Fruit fly (Drosophila melanogaster) whole organism, embryonic: ENCODE results near the gene Usp10.

Experiments
- CG10267 ChIP-seq: fragments of 200-800 bp; sonication (Bioruptor generic); optimal IDR thresholded peaks from 2 replicates; lab custom pipeline; 2018; ENCODE audit warnings: missing biosample characterization, mild to moderate bottlenecking, missing genetic modification characterization, moderate library complexity
- CG10366 ChIP-seq: fragments of 200-800 bp; sonication (Bioruptor generic); IDR thresholded peaks from 2 replicates; pipeline ENCODE4 v1.3.6; 2022; ENCODE audit warnings: missing biosample characterization, missing genetic modification characterization
- CG11085 ChIP-seq: fragments of 200-800 bp; sonication (Bioruptor generic); IDR thresholded peaks from 2 replicates; pipeline ENCODE4 v1.3.6; 2022; ENCODE audit warnings: missing biosample characterization, missing genetic modification characterization
- CG11504 ChIP-seq: fragments of 200-800 bp; sonication (Bioruptor generic); optimal IDR thresholded peaks from 3 replicates; lab custom pipeline; 2019; ENCODE audit warnings: missing biosample characterization, mild to moderate bottlenecking, missing genetic modification characterization, moderate library complexity
- CG11695 ChIP-seq: fragments of 200-800 bp; sonication (Bioruptor generic); IDR thresholded peaks from 3 replicates; pipeline ENCODE4 v1.3.6; 2022; ENCODE audit warnings: missing biosample characterization, missing genetic modification characterization
- CG12104 ChIP-seq: fragments of 200-800 bp; sonication (Bioruptor generic); optimal IDR thresholded peaks from 3 replicates; lab custom pipeline; 2016; ENCODE audit warnings: missing biosample characterization, missing genetic modification characterization
- CG12299 ChIP-seq: fragments of 200-800 bp; sonication (Bioruptor generic); optimal IDR thresholded peaks from 2 replicates; lab custom pipeline; 2018; ENCODE audit warnings: missing biosample characterization, mild to moderate bottlenecking, missing genetic modification characterization
- CG15696 ChIP-seq: fragments of 200-800 bp; sonication (Bioruptor generic); optimal IDR thresholded peaks from 2 replicates; lab custom pipeline; 2019; ENCODE audit warnings: missing biosample characterization, mild to moderate bottlenecking, missing genetic modification characterization, moderate library complexity
- CG1792 ChIP-seq: fragments of 200-800 bp; sonication (Bioruptor generic); optimal IDR thresholded peaks from 2 replicates; lab custom pipeline; 2016; ENCODE audit warnings: missing biosample characterization, missing genetic modification characterization
- CG2116 ChIP-seq: fragments of 200-800 bp; sonication (Bioruptor generic); optimal IDR thresholded peaks from 3 replicates; lab custom pipeline; 2018; ENCODE audit warnings: missing biosample characterization, mild to moderate bottlenecking, missing genetic modification characterization
- CG33557 ChIP-seq: fragments of 200-800 bp; sonication (Bioruptor generic); optimal IDR thresholded peaks from 2 replicates; lab custom pipeline; 2019; ENCODE audit warnings: missing biosample characterization, mild to moderate bottlenecking, missing genetic modification characterization, moderate library complexity
- CG34422 ChIP-seq: fragments of 200-800 bp; sonication (Bioruptor generic); IDR thresholded peaks from 3 replicates; pipeline ENCODE4 v1.3.6; 2022; ENCODE audit warnings: missing biosample characterization, missing genetic modification characterization
- CG6791 ChIP-seq: fragments of 200-800 bp; sonication (Bioruptor generic); IDR thresholded peaks from 3 replicates; pipeline ENCODE4 v1.3.6; 2022; ENCODE audit warnings: missing biosample characterization, missing genetic modification characterization; ENCODE audit not compliant: partially characterized antibody
- CG6813 ChIP-seq: fragments of 200-800 bp; sonication (Bioruptor generic); optimal IDR thresholded peaks from 2 replicates; lab custom pipeline; 2017; ENCODE audit warnings: missing biosample characterization, missing genetic modification characterization, mild to moderate bottlenecking, moderate library complexity, missing genetic modification reagents
- CG7786 ChIP-seq: fragments of 200-800 bp; sonication (Bioruptor generic); optimal IDR thresholded peaks from 2 replicates; lab custom pipeline; 2016; ENCODE audit warnings: missing biosample characterization, missing genetic modification characterization
- CG9215 ChIP-seq: fragments of 200-800 bp; sonication (Bioruptor generic); IDR thresholded peaks from 2 replicates; pipeline ENCODE4 v1.3.6; 2022; ENCODE audit warnings: missing biosample characterization, missing genetic modification characterization
- CG9817 ChIP-seq: fragments of 200-800 bp; sonication (Bioruptor generic); optimal IDR thresholded peaks from 2 replicates; lab custom pipeline; 2018; ENCODE audit warnings: missing biosample characterization, mild to moderate bottlenecking, missing genetic modification characterization, moderate library complexity
- Chrac-16 ChIP-seq: fragments of 200-800 bp; sonication (Bioruptor generic); optimal IDR thresholded peaks from 3 replicates; lab custom pipeline; 2016; ENCODE audit warnings: missing biosample characterization, missing genetic modification characterization
- D19B ChIP-seq: fragments of 200-800 bp; sonication (Bioruptor generic); optimal IDR thresholded peaks from 2 replicates; lab custom pipeline; 2017; ENCODE audit warnings: missing biosample characterization, mild to moderate bottlenecking, missing genetic modification characterization
- Dll ChIP-seq: fragments of 200-800 bp; sonication (Bioruptor generic); IDR thresholded peaks from 4 replicates; pipeline ENCODE4 v1.3.6; 2022; ENCODE audit warnings: missing biosample characterization, missing genetic modification characterization; ENCODE audit not compliant: partially characterized antibody
- Doc2 ChIP-seq: fragments of 200-800 bp; sonication (Bioruptor generic); IDR thresholded peaks from 2 replicates; pipeline ENCODE4 v1.3.6; 2022; ENCODE audit warnings: missing biosample characterization, missing genetic modification characterization
- Elba2 ChIP-seq: fragments of 200-800 bp; sonication (Bioruptor generic); optimal IDR thresholded peaks from 3 replicates; lab custom pipeline; 2016; ENCODE audit warnings: missing biosample characterization, missing genetic modification characterization
- Hey ChIP-seq: fragments of 200-800 bp; sonication (Bioruptor generic); optimal IDR thresholded peaks from 3 replicates; lab custom pipeline; 2018; ENCODE audit warnings: missing biosample characterization, mild to moderate bottlenecking, missing genetic modification characterization
- HmgD ChIP-seq: fragments of 200-800 bp; sonication (Bioruptor generic); optimal IDR thresholded peaks from 3 replicates; lab custom pipeline; 2016; ENCODE audit warnings: missing biosample characterization, missing genetic modification characterization
- Hr3 ChIP-seq: fragments of 200-800 bp; sonication (Bioruptor generic); optimal IDR thresholded peaks from 3 replicates; lab custom pipeline; 2016; ENCODE audit warnings: missing biosample characterization, missing genetic modification characterization
- PHDP ChIP-seq: fragments of 200-800 bp; sonication (Bioruptor generic); optimal IDR thresholded peaks from 3 replicates; lab custom pipeline; 2018; ENCODE audit warnings: missing biosample characterization, mild to moderate bottlenecking, missing genetic modification characterization, moderate library complexity
- Ravus ChIP-seq: fragments of 200-800 bp; sonication (Bioruptor generic); IDR thresholded peaks from 2 replicates; pipeline ENCODE4 v1.3.6; 2022; ENCODE audit warnings: missing biosample characterization, missing genetic modification characterization
- Side ChIP-seq: fragments of 200-800 bp; sonication (Bioruptor generic); optimal IDR thresholded peaks from 2 replicates; lab custom pipeline; 2016; ENCODE audit warnings: missing biosample characterization, missing genetic modification characterization
- Sin3A ChIP-seq: fragments of >200 bp; optimal IDR thresholded peaks from 2 replicates; lab custom pipeline; 2018
- Six4 ChIP-seq: fragments of 200-800 bp; sonication (Bioruptor generic); optimal IDR thresholded peaks from 2 replicates; lab custom pipeline; 2016; ENCODE audit warnings: missing biosample characterization, missing genetic modification characterization
- Spps ChIP-seq: fragments of 200-800 bp; sonication (Bioruptor generic); optimal IDR thresholded peaks from 2 replicates; lab custom pipeline; 2018; ENCODE audit warnings: missing biosample characterization, mild to moderate bottlenecking, missing genetic modification characterization
- amos ChIP-seq: fragments of 200-800 bp; sonication (Bioruptor generic); IDR thresholded peaks from 2 replicates; pipeline ENCODE4 v1.3.6; 2022; ENCODE audit warnings: missing biosample characterization, missing genetic modification characterization; ENCODE audit not compliant: partially characterized antibody
- aop ChIP-seq: fragments of 200-800 bp; sonication (Bioruptor generic); IDR thresholded peaks from 2 replicates; pipeline ENCODE4 v1.3.6; 2022; ENCODE audit warnings: missing biosample characterization, missing genetic modification characterization
- bsh ChIP-seq, 2 experiments: fragments of 200-800 bp; sonication (Bioruptor generic); optimal IDR thresholded peaks; 2 replicates each; lab custom pipeline; 2017 to 2018; ENCODE audit warnings: mild to moderate bottlenecking in 2 of 2, missing biosample characterization in 2 of 2, missing genetic modification characterization in 2 of 2, moderate library complexity in 1 of 2
- dan ChIP-seq: fragments of 200-800 bp; sonication (Bioruptor generic); IDR thresholded peaks from 2 replicates; pipeline ENCODE4 v1.3.6; 2022; ENCODE audit warnings: missing biosample characterization, missing genetic modification characterization
- dati ChIP-seq: fragments of 200-800 bp; sonication (Bioruptor generic); IDR thresholded peaks from 2 replicates; pipeline ENCODE4 v1.3.6; 2022; ENCODE audit warnings: missing biosample characterization, missing genetic modification characterization
- dm ChIP-seq: fragments of 200-800 bp; sonication (Bioruptor generic); optimal IDR thresholded peaks from 3 replicates; lab custom pipeline; 2016; ENCODE audit warnings: missing biosample characterization, missing genetic modification characterization
- eve ChIP-seq, 2 experiments: fragments of >200 bp; optimal IDR thresholded peaks; 2 replicates each; lab custom pipeline; 2017; ENCODE audit warnings: missing biosample characterization in 2 of 2, missing genetic modification characterization in 2 of 2
- gcm2 ChIP-seq: fragments of 200-800 bp; sonication (Bioruptor generic); optimal IDR thresholded peaks from 2 replicates; lab custom pipeline; 2016; ENCODE audit warnings: missing biosample characterization, missing genetic modification characterization
- hth ChIP-seq: fragments of >200 bp; optimal IDR thresholded peaks from 2 replicates; lab custom pipeline; 2017; ENCODE audit warnings: inconsistent platforms
- mirr ChIP-seq: fragments of 200-800 bp; sonication (Bioruptor generic); optimal IDR thresholded peaks from 3 replicates; lab custom pipeline; 2018; ENCODE audit warnings: missing biosample characterization, mild to moderate bottlenecking, missing genetic modification characterization
- nau ChIP-seq: fragments of 200-800 bp; sonication (Bioruptor generic); optimal IDR thresholded peaks from 3 replicates; lab custom pipeline; 2017; ENCODE audit warnings: missing biosample characterization, mild to moderate bottlenecking, missing genetic modification characterization, missing genetic modification reagents
- org-1 ChIP-seq: fragments of 200-800 bp; sonication (Bioruptor generic); optimal IDR thresholded peaks from 2 replicates; lab custom pipeline; 2017; ENCODE audit warnings: missing biosample characterization, missing genetic modification characterization
- p53 ChIP-seq: fragments of 200-800 bp; sonication (Bioruptor generic); optimal IDR thresholded peaks from 2 replicates; lab custom pipeline; 2016; ENCODE audit warnings: missing biosample characterization, missing genetic modification characterization
- pb ChIP-seq: fragments of 200-800 bp; sonication (Bioruptor generic); optimal IDR thresholded peaks from 3 replicates; lab custom pipeline; 2016; ENCODE audit warnings: missing biosample characterization, missing genetic modification characterization
- phol ChIP-seq: fragments of 200-800 bp; sonication (Bioruptor generic); optimal IDR thresholded peaks from 3 replicates; lab custom pipeline; 2018; ENCODE audit warnings: missing biosample characterization, mild to moderate bottlenecking, missing genetic modification characterization, moderate library complexity
- rib ChIP-seq: fragments of 200-800 bp; sonication (Bioruptor generic); IDR thresholded peaks from 2 replicates; pipeline ENCODE4 v1.3.6; 2022; ENCODE audit warnings: missing biosample characterization, missing genetic modification characterization
- scrt ChIP-seq: fragments of 200-800 bp; sonication (Bioruptor generic); optimal IDR thresholded peaks from 2 replicates; lab custom pipeline; 2018; ENCODE audit warnings: missing biosample characterization, mild to moderate bottlenecking, missing genetic modification characterization, moderate library complexity
- sens ChIP-seq: fragments of 200-800 bp; sonication (Bioruptor generic); peaks from one replicate; lab custom pipeline; 2016; ENCODE audit warnings: missing biosample characterization, missing genetic modification characterization
- sna ChIP-seq: fragments of 200-800 bp; sonication (Bioruptor generic); IDR thresholded peaks from 2 replicates; pipeline ENCODE4 v1.3.6; 2022; ENCODE audit warnings: missing biosample characterization, missing genetic modification characterization; ENCODE audit not compliant: partially characterized antibody
- twi ChIP-seq: fragments of 200-800 bp; optimal IDR thresholded peaks from 2 replicates; lab custom pipeline; 2019; ENCODE audit warnings: missing biosample characterization, mild to moderate bottlenecking, missing genetic modification characterization, moderate library complexity
- vfl ChIP-seq: fragments of 200-800 bp; sonication (Bioruptor generic); optimal IDR thresholded peaks from 2 replicates; lab custom pipeline; 2016; ENCODE audit warnings: missing biosample characterization, missing genetic modification characterization

Usp10 gene

DNA sequence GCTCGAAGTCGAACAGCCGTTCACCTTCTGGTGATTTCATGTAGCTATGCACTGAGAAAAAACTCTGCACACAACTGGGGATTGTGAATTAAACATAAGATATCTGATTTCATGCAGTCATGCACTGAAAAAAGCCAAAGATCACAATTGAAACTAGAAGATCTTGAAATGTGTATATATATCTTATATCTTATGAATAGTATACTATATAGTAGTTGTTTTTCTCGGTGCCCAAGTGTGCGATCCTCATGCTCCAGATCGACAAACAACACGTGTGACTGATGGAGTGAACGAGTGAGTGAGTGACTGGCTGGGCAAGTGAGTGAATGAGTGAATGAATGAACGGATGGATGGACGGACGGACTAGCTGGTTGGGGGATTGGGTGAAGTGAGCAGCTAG is 49.7 kb upstream of the Usp10 start (continued):
- TF ChIP-seq CG9817 (tag; lab: Kevin White, UChicago) (peak; percentile 33), CG11504 (tag; lab: Kevin White, UChicago) (peak; percentile 87), Sin3A (lab: Kevin White, UChicago) (no peak), aop (GFP tag; lab: Robert Waterston, UW) (peak; percentile 72), sna (GFP tag; lab: Robert Waterston, UW) (no peak), CG6813 (GFP tag; lab: Kevin White, UChicago) (peak; percentile 67), Spps (tag; lab: Kevin White, UChicago) (peak; percentile 60), HmgD (GFP tag; lab: Kevin White, UChicago) (no peak), CG2116 (peak; percentile 10), pb (GFP tag; lab: Kevin White, UChicago) (no peak), eve (GFP tag; optimal IDR thresholded peaks at IDR 0.05; lab: Kevin White, UChicago) (no peak), scrt (no peak), amos (GFP tag; lab: Robert Waterston, UW) (no peak), Six4 (peak; percentile 77), gcm2 (GFP tag; lab: Kevin White, UChicago) (no peak), dm (peak; percentile 14), CG34422 (GFP tag; lab: Robert Waterston, UW) (peak; percentile 60; the same call in 1 of the 3 replicates), org-1 (GFP tag; lab: Kevin White, UChicago) (peak; percentile 74), dan (GFP tag; lab: Robert Waterston, UW) (peak; percentile 31; the same call in 1 of the 2 replicates), D19B (GFP tag; lab: Kevin White, UChicago) (peak; percentile 30), Doc2 (GFP tag; lab: Robert Waterston, UW) (no peak), Dll (no peak), p53 (GFP tag; lab: Kevin White, UChicago) (no peak), CG33557 (GFP tag; lab: Kevin White, UChicago) (no peak), Elba2 (GFP tag; lab: Kevin White, UChicago) (no peak), CG11085 (no peak), CG15696 (peak; percentile 68), nau (GFP tag; lab: Kevin White, UChicago) (peak; percentile 76), PHDP (tag; lab: Kevin White, UChicago) (peak; percentile 74), CG11695 (GFP tag; lab: Robert Waterston, UW) (peak; percentile 66; the same call in 2 of the 3 replicates), CG6791 (GFP tag; lab: Robert Waterston, UW) (no peak), CG10366 (GFP tag; lab: Robert Waterston, UW) (peak; percentile 33), Hr3 (GFP tag; lab: Kevin White, UChicago) (peak; percentile 53), CG9215 (GFP tag; lab: Robert Waterston, UW) (peak; percentile 48; the same call in 1 of the 2 replicates), Ravus (no peak; the same call in 1 of the 2 replicates), CG7786 (no peak), Chrac-16 (GFP tag; lab: Kevin White, UChicago) (peak; percentile 49), hth (no peak), Hey (tag; lab: Kevin White, UChicago) (no peak), dati (GFP tag; lab: Robert Waterston, UW) (no peak), CG12104 (GFP tag; lab: Kevin White, UChicago) (peak; percentile 48), CG10267 (tag; lab: Kevin White, UChicago) (peak; percentile 59), twi (tag; lab: Kevin White, UChicago) (peak; percentile 82), phol (tag; lab: Kevin White, UChicago) (peak; percentile 84), rib (GFP tag; lab: Robert Waterston, UW) (0 out of 2 replicates have a peak, but pooled peaks have one; percentile 36), Side (GFP tag; lab: Kevin White, UChicago) (no peak), CG1792 (GFP tag; lab: Kevin White, UChicago) (no peak), sens (GFP tag; lab: Kevin White, UChicago) (peak; percentile 95), bsh (GFP tag; optimal IDR thresholded peaks at IDR 0.05; lab: Kevin White, UChicago) (peak; percentile 22 to 78), mirr (GFP tag; lab: Kevin White, UChicago) (no peak), vfl (GFP tag; lab: Kevin White, UChicago) (no peak), CG12299 (tag; lab: Kevin White, UChicago) (no peak)
